Fruit fly (Drosophila melanogaster) whole organism, pupa: ENCODE measurements around the gene kirre.

Experiments used
- CG13204 ChIP-seq: fragments of 200-800 bp; sonication (Bioruptor generic); optimal IDR thresholded peaks from 2 replicates; lab custom pipeline; 2018; ENCODE audit warnings: missing biosample characterization, mild to moderate bottlenecking, missing genetic modification characterization, moderate library complexity
- CG8159 ChIP-seq: fragments of 200-800 bp; sonication (Bioruptor generic); optimal IDR thresholded peaks from 3 replicates; lab custom pipeline; 2018; ENCODE audit warnings: missing biosample characterization, mild to moderate bottlenecking, missing genetic modification characterization, moderate library complexity
- EcR ChIP-seq: fragments of 200-800 bp; sonication (Bioruptor generic); optimal IDR thresholded peaks from 3 replicates; lab custom pipeline; 2019; ENCODE audit warnings: missing biosample characterization, missing genetic modification characterization, mild to moderate bottlenecking, moderate library complexity, missing genetic modification reagents
- Ets98B ChIP-seq: fragments of 200-800 bp; sonication (Bioruptor generic); IDR thresholded peaks from 2 replicates; pipeline ENCODE4 v1.3.6; 2022; ENCODE audit warnings: missing biosample characterization, missing genetic modification characterization
- Pif1B ChIP-seq: fragments of 200-800 bp; sonication (Bioruptor generic); optimal IDR thresholded peaks from 3 replicates; lab custom pipeline; 2016; ENCODE audit warnings: missing biosample characterization, missing genetic modification characterization
- rn ChIP-seq: fragments of 200-800 bp; sonication (Bioruptor generic); IDR thresholded peaks from 2 replicates; pipeline ENCODE4 v1.3.6; 2022; ENCODE audit warnings: missing biosample characterization, missing genetic modification characterization

DNA sequence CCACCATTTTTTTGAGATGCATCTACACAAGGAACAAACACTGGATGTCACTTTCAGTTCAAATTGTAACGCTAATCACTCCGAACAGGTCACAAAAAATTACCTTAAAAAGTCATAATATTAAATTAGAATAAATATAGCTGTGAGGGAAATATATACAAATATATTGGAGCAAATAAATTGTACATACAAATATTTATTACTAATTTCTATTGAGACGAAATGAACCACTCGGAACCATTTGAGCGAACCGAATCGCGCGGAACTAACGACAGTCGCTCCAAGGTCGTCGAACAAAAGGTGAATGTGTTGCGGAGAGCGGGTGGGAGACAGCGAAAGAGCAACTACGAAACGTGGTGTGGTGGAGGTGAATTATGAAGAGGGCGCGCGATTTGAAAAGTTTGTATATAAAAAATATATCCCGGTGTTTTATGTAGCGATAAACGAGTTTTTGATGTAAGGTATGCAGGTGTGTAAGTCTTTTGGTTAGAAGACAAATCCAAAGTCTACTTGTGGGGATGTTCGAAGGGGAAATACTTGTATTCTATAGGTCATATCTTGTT, 50.0 kb downstream of the kirre start, which contains the start of gene CG32795:
- TF ChIP-seq CG13204 (GFP tag; lab: Kevin White, UChicago), result no peak
- TF ChIP-seq rn (GFP tag; lab: Robert Waterston, UW), result no peak
- peak; percentile 91 for TF ChIP-seq EcR
- TF ChIP-seq Pif1B (GFP tag; lab: Kevin White, UChicago), result peak; percentile 20
- TF ChIP-seq Ets98B, result peak; percentile 43; the same call in 1 of the 2 replicates
- no peak for TF ChIP-seq CG8159 (tag; lab: Kevin White, UChicago)
